Worm (Caenorhabditis elegans) whole organism, mixed stage, embryonic: Measurements from ENCODE around the gene vep-2.

Experiments
- ceh-43 ChIP-seq: fragments of 200-800 bp; sonication (Bioruptor generic); optimal IDR thresholded peaks from 2 replicates; lab custom pipeline; 2018; ENCODE audit warnings: mild to moderate bottlenecking, missing genetic modification characterization, moderate library complexity, missing compliant biosample characterization
- elt-3 ChIP-seq: fragments of 150-350 bp; optimal IDR thresholded peaks from 2 replicates; lab custom pipeline; 2014; ENCODE audit warnings: missing biosample characterization, missing genetic modification characterization
- lsy-2 ChIP-seq: fragments of 150-350 bp; optimal IDR thresholded peaks from 2 replicates; lab custom pipeline; 2014; ENCODE audit warnings: missing biosample characterization, missing genetic modification characterization
- nhr-28 ChIP-seq: fragments of 150-350 bp; optimal IDR thresholded peaks from 2 replicates; lab custom pipeline; 2014; ENCODE audit warnings: missing biosample characterization, missing genetic modification characterization
- pha-4 ChIP-seq: fragments of 150-350 bp; optimal IDR thresholded peaks from 2 replicates; lab custom pipeline; 2018; ENCODE audit warnings: missing biosample characterization, missing genetic modification reagents, missing genetic modification characterization
- sem-2 ChIP-seq: fragments of 200-800 bp; sonication (Bioruptor generic); optimal IDR thresholded peaks from 2 replicates; lab custom pipeline; 2018; ENCODE audit warnings: mild to moderate bottlenecking, missing genetic modification characterization, missing compliant biosample characterization
- unc-39 ChIP-seq: fragments of 150-350 bp; optimal IDR thresholded peaks from 2 replicates; lab custom pipeline; 2014; ENCODE audit warnings: missing biosample characterization, missing genetic modification characterization
- ztf-11 ChIP-seq: fragments of 150-350 bp; optimal IDR thresholded peaks from 2 replicates; lab custom pipeline; 2014; ENCODE audit warnings: missing biosample characterization, missing genetic modification characterization

DNA sequence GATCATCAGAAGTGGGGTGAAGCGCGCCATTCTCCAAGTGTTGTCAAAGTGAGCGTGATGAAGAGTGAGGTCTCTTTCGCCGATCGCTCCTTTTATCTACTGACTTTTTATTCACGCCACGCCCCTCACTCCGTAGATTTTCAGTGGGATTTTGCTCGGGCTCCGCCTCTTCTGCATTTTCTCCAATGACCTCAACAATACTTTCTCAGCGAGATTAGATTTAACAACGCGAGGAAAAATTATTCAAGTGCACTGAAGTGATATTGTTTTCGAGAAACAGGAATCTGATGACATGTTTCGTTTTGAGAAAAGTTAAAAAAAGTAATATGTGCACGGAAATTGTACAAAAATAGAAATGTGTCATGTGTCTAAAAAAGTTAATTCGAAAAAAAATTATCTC lies 40.7 kb downstream of the vep-2 start, which contains the start of gene snet-1:
- TF ChIP-seq sem-2 (GFP tag; lab: Kevin White, UChicago) (no peak), elt-3 (tag; lab: Kevin White, UChicago) (no peak), lsy-2 (no peak), ceh-43 (GFP tag; lab: Kevin White, UChicago) (no peak), ztf-11 (tag; lab: Kevin White, UChicago) (no peak), unc-39 (tag; lab: Kevin White, UChicago) (no peak), nhr-28 (tag; lab: Kevin White, UChicago) (no peak), pha-4 (tag; lab: Kevin White, UChicago) (no peak)
